Fruit fly (Drosophila melanogaster) whole organism, embryonic: ENCODE results near the gene Bet3.

Source experiments
- B-H2 ChIP-seq: fragments of 200-800 bp; sonication (Bioruptor generic); optimal IDR thresholded peaks from 2 replicates; lab custom pipeline; 2018; ENCODE audit warnings: missing biosample characterization, mild to moderate bottlenecking, missing genetic modification characterization
- Blimp-1 ChIP-seq: fragments of 200-800 bp; sonication (Bioruptor generic); optimal IDR thresholded peaks from 3 replicates; lab custom pipeline; 2018; ENCODE audit warnings: missing biosample characterization, missing genetic modification characterization, mild to moderate bottlenecking, moderate library complexity, missing genetic modification reagents
- BtbVII ChIP-seq: fragments of 200-800 bp; sonication (Bioruptor generic); optimal IDR thresholded peaks from 3 replicates; lab custom pipeline; 2017; ENCODE audit warnings: missing biosample characterization, mild to moderate bottlenecking, missing genetic modification characterization
- Bteb2 ChIP-seq: fragments of 200-800 bp; sonication (Bioruptor generic); optimal IDR thresholded peaks from 2 replicates; lab custom pipeline; 2016; ENCODE audit warnings: missing biosample characterization, missing genetic modification characterization
- CG10147 ChIP-seq: fragments of 200-800 bp; sonication (Bioruptor generic); optimal IDR thresholded peaks from 2 replicates; lab custom pipeline; 2019; ENCODE audit warnings: missing biosample characterization, mild to moderate bottlenecking, missing genetic modification characterization, moderate library complexity
- CG10959 ChIP-seq: fragments of 200-800 bp; sonication (Bioruptor generic); IDR thresholded peaks from 2 replicates; pipeline ENCODE4 v1.3.6; 2022; ENCODE audit warnings: missing biosample characterization, missing genetic modification characterization
- CG11723 ChIP-seq: fragments of 200-800 bp; sonication (Bioruptor generic); optimal IDR thresholded peaks from 2 replicates; lab custom pipeline; 2017; ENCODE audit warnings: missing biosample characterization, mild to moderate bottlenecking, missing genetic modification characterization
- CG12104 ChIP-seq: fragments of 200-800 bp; sonication (Bioruptor generic); optimal IDR thresholded peaks from 3 replicates; lab custom pipeline; 2016; ENCODE audit warnings: missing biosample characterization, missing genetic modification characterization
- CG12659 ChIP-seq: fragments of 200-800 bp; sonication (Bioruptor generic); optimal IDR thresholded peaks from 3 replicates; lab custom pipeline; 2017; ENCODE audit warnings: mild to moderate bottlenecking, missing biosample characterization, missing genetic modification reagents, missing genetic modification characterization
- CG13424 ChIP-seq: fragments of 200-800 bp; sonication (Bioruptor generic); optimal IDR thresholded peaks from 2 replicates; lab custom pipeline; 2019; ENCODE audit warnings: missing biosample characterization, mild to moderate bottlenecking, missing genetic modification characterization, moderate library complexity
- CG13775 ChIP-seq: fragments of 200-800 bp; sonication (Bioruptor generic); optimal IDR thresholded peaks from 3 replicates; lab custom pipeline; 2017; ENCODE audit warnings: missing biosample characterization, mild to moderate bottlenecking, missing genetic modification characterization
- CG1529 ChIP-seq: fragments of 200-800 bp; sonication (Bioruptor generic); optimal IDR thresholded peaks from 3 replicates; lab custom pipeline; 2018; ENCODE audit warnings: missing biosample characterization, missing genetic modification characterization
- CG16779 ChIP-seq: fragments of 200-800 bp; sonication (Bioruptor generic); IDR thresholded peaks from 2 replicates; pipeline ENCODE4 v1.3.6; 2022; ENCODE audit warnings: missing biosample characterization, missing genetic modification characterization
- CG17361 ChIP-seq: fragments of 200-800 bp; sonication (Bioruptor generic); IDR thresholded peaks from 3 replicates; pipeline ENCODE4 v1.3.6; 2022; ENCODE audit warnings: missing biosample characterization, missing genetic modification characterization
- CG2120 ChIP-seq: fragments of 200-800 bp; sonication (Bioruptor generic); optimal IDR thresholded peaks from 3 replicates; lab custom pipeline; 2016; ENCODE audit warnings: missing biosample characterization, missing genetic modification characterization
- CG2678 ChIP-seq: fragments of 200-800 bp; sonication (Bioruptor generic); optimal IDR thresholded peaks from 3 replicates; lab custom pipeline; 2019; ENCODE audit warnings: missing biosample characterization, mild to moderate bottlenecking, missing genetic modification characterization, moderate library complexity
- CG30403 ChIP-seq: fragments of 200-800 bp; sonication (Bioruptor generic); optimal IDR thresholded peaks from 3 replicates; lab custom pipeline; 2016; ENCODE audit warnings: missing biosample characterization, missing genetic modification characterization
- CG31441 ChIP-seq: fragments of 200-800 bp; sonication (Bioruptor generic); IDR thresholded peaks from 2 replicates; pipeline ENCODE4 v1.3.6; 2022; ENCODE audit warnings: missing biosample characterization, missing genetic modification characterization
- CG34224 ChIP-seq: fragments of 200-800 bp; sonication (Bioruptor generic); IDR thresholded peaks from 3 replicates; pipeline ENCODE4 v1.3.6; 2022; ENCODE audit warnings: missing biosample characterization, missing genetic modification characterization; ENCODE audit not compliant: partially characterized antibody
- CG3726 ChIP-seq: fragments of 200-800 bp; sonication (Bioruptor generic); IDR thresholded peaks from 3 replicates; pipeline ENCODE4, ENCODE4 v1.3.6; 2022; ENCODE audit warnings: missing biosample characterization, missing genetic modification characterization
- CG3995 ChIP-seq: fragments of 200-800 bp; sonication (Bioruptor generic); optimal IDR thresholded peaks from 3 replicates; lab custom pipeline; 2016; ENCODE audit warnings: missing biosample characterization, missing genetic modification characterization
- CG4360 ChIP-seq: fragments of 200-800 bp; sonication (Bioruptor generic); IDR thresholded peaks from 2 replicates; pipeline ENCODE4 v1.3.6; 2022; ENCODE audit warnings: missing biosample characterization, missing genetic modification characterization
- CG6765 ChIP-seq: fragments of 200-800 bp; sonication (Bioruptor generic); optimal IDR thresholded peaks from 3 replicates; lab custom pipeline; 2017; ENCODE audit warnings: missing biosample characterization, mild to moderate bottlenecking, missing genetic modification characterization
- CG7928 ChIP-seq: fragments of 200-800 bp; sonication (Bioruptor generic); optimal IDR thresholded peaks from 2 replicates; lab custom pipeline; 2017; ENCODE audit warnings: missing biosample characterization, mild to moderate bottlenecking, missing genetic modification characterization
- CG8388 ChIP-seq: fragments of 200-800 bp; sonication (Bioruptor generic); optimal IDR thresholded peaks from 2 replicates; lab custom pipeline; 2019; ENCODE audit warnings: missing biosample characterization, mild to moderate bottlenecking, missing genetic modification characterization, moderate library complexity
- CG8765 ChIP-seq: fragments of 200-800 bp; sonication (Bioruptor generic); IDR thresholded peaks from 2 replicates; pipeline ENCODE4 v1.3.6; 2022; ENCODE audit warnings: missing biosample characterization, missing genetic modification characterization
- Deaf1 ChIP-seq: fragments of 200-800 bp; optimal IDR thresholded peaks from 3 replicates; lab custom pipeline; 2019; ENCODE audit warnings: missing biosample characterization, mild to moderate bottlenecking, missing genetic modification characterization, moderate library complexity
- Dp ChIP-seq: fragments of 200-800 bp; sonication (Bioruptor generic); optimal IDR thresholded peaks from 2 replicates; lab custom pipeline; 2018; ENCODE audit warnings: missing biosample characterization, mild to moderate bottlenecking, missing genetic modification characterization, moderate library complexity
- E2f2 ChIP-seq: fragments of 200-800 bp; sonication (Bioruptor generic); IDR thresholded peaks from 2 replicates; pipeline ENCODE4 v1.3.6; 2022; ENCODE audit warnings: missing biosample characterization, missing genetic modification characterization
- Fer1 ChIP-seq: fragments of 200-800 bp; sonication (Bioruptor generic); optimal IDR thresholded peaks from 2 replicates; lab custom pipeline; 2017; ENCODE audit warnings: missing biosample characterization, mild to moderate bottlenecking, missing genetic modification characterization
- HLH3B ChIP-seq: fragments of 200-800 bp; sonication (Bioruptor generic); IDR thresholded peaks from 2 replicates; pipeline ENCODE4 v1.3.6; 2022; ENCODE audit warnings: missing biosample characterization, missing genetic modification characterization
- HmgD ChIP-seq: fragments of 200-800 bp; sonication (Bioruptor generic); optimal IDR thresholded peaks from 3 replicates; lab custom pipeline; 2016; ENCODE audit warnings: missing biosample characterization, missing genetic modification characterization
- Stat92E ChIP-seq, 3 experiments: fragments of >200 bp in 2 of 3; fragments of 200-800 bp in 1 of 3; sonication (Bioruptor generic) in 1 of 3; optimal IDR thresholded peaks; 2 replicates each; lab custom pipeline; 2017 to 2019; ENCODE audit warnings: missing biosample characterization in 3 of 3, missing genetic modification characterization in 3 of 3, mild to moderate bottlenecking in 1 of 3, moderate library complexity in 1 of 3
- Usf ChIP-seq: fragments of 200-800 bp; sonication (Bioruptor generic); optimal IDR thresholded peaks from 2 replicates; lab custom pipeline; 2017; ENCODE audit warnings: missing genotype, missing biosample characterization, missing genetic modification characterization
- bab2 ChIP-seq: fragments of 200-800 bp; sonication (Bioruptor generic); optimal IDR thresholded peaks from 2 replicates; lab custom pipeline; 2016; ENCODE audit warnings: missing biosample characterization, missing genetic modification characterization
- dysf ChIP-seq: fragments of 200-800 bp; sonication (Bioruptor generic); IDR thresholded peaks from 3 replicates; pipeline ENCODE4 v1.3.6; 2022; ENCODE audit warnings: missing biosample characterization, missing genetic modification characterization
- exex ChIP-seq: fragments of 200-800 bp; sonication (Bioruptor generic); optimal IDR thresholded peaks from 4 replicates; lab custom pipeline; 2018; ENCODE audit warnings: missing biosample characterization, mild to moderate bottlenecking, missing genetic modification characterization, moderate library complexity
- h ChIP-seq: fragments of >200 bp; optimal IDR thresholded peaks from 2 replicates; lab custom pipeline; 2017
- hb ChIP-seq: fragments of 200-800 bp; sonication (Bioruptor generic); IDR thresholded peaks from 3 replicates; pipeline ENCODE4 v1.3.6; 2022; ENCODE audit warnings: missing biosample characterization, missing genetic modification characterization; ENCODE audit not compliant: partially characterized antibody
- hkb ChIP-seq, 2 experiments: fragments of 200-800 bp in 1 of 2; fragments of >200 bp in 1 of 2; sonication (Bioruptor generic) in 1 of 2; IDR thresholded peaks in 1 of 2; optimal IDR thresholded peaks in 1 of 2; 2 replicates each; pipeline versions ENCODE4 v1.3.6 to Lab custom; 2017 to 2022; ENCODE audit warnings: missing biosample characterization in 1 of 2, missing genetic modification characterization in 1 of 2
- ind ChIP-seq: fragments of 200-800 bp; sonication (Bioruptor generic); optimal IDR thresholded peaks from 3 replicates; lab custom pipeline; 2016; ENCODE audit warnings: missing biosample characterization, missing genetic modification characterization
- mam ChIP-seq: fragments of 200-800 bp; sonication (Bioruptor generic); optimal IDR thresholded peaks from 3 replicates; lab custom pipeline; 2016; ENCODE audit warnings: missing biosample characterization, missing genetic modification characterization
- nerfin-1 ChIP-seq: fragments of 200-800 bp; sonication (Bioruptor generic); optimal IDR thresholded peaks from 3 replicates; lab custom pipeline; 2019; ENCODE audit warnings: missing biosample characterization, mild to moderate bottlenecking, missing genetic modification characterization, moderate library complexity
- pho ChIP-seq: fragments of 200-800 bp; sonication (Bioruptor generic); optimal IDR thresholded peaks from 2 replicates; lab custom pipeline; 2016; ENCODE audit warnings: missing biosample characterization, missing genetic modification characterization
- phol ChIP-seq: fragments of 200-800 bp; sonication (Bioruptor generic); optimal IDR thresholded peaks from 3 replicates; lab custom pipeline; 2018; ENCODE audit warnings: missing biosample characterization, mild to moderate bottlenecking, missing genetic modification characterization, moderate library complexity
- row ChIP-seq: fragments of 200-800 bp; sonication (Bioruptor generic); IDR thresholded peaks from 3 replicates; pipeline ENCODE4 v1.3.6; 2022; ENCODE audit warnings: missing biosample characterization, missing genetic modification characterization
- run ChIP-seq: fragments of 200-800 bp; sonication (Bioruptor generic); optimal IDR thresholded peaks from 3 replicates; lab custom pipeline; 2018; ENCODE audit warnings: missing biosample characterization, mild to moderate bottlenecking, missing genetic modification characterization
- sens ChIP-seq: fragments of 200-800 bp; sonication (Bioruptor generic); peaks from one replicate; lab custom pipeline; 2016; ENCODE audit warnings: missing biosample characterization, missing genetic modification characterization
- slp2 ChIP-seq: fragments of 200-800 bp; sonication (Bioruptor generic); optimal IDR thresholded peaks from 2 replicates; lab custom pipeline; 2016; ENCODE audit warnings: missing biosample characterization, missing genetic modification characterization
- tx ChIP-seq: fragments of 200-800 bp; sonication (Bioruptor generic); optimal IDR thresholded peaks from 2 replicates; lab custom pipeline; 2016; ENCODE audit warnings: missing biosample characterization, missing genetic modification characterization
- wor ChIP-seq: fragments of 200-800 bp; sonication (Bioruptor generic); IDR thresholded peaks from 2 replicates; pipeline ENCODE4 v1.3.6; 2022; ENCODE audit warnings: missing biosample characterization, missing genetic modification characterization
- yki ChIP-seq: fragments of >200 bp; optimal IDR thresholded peaks from 3 replicates; lab custom pipeline; 2018

Bet3 gene

DNA sequence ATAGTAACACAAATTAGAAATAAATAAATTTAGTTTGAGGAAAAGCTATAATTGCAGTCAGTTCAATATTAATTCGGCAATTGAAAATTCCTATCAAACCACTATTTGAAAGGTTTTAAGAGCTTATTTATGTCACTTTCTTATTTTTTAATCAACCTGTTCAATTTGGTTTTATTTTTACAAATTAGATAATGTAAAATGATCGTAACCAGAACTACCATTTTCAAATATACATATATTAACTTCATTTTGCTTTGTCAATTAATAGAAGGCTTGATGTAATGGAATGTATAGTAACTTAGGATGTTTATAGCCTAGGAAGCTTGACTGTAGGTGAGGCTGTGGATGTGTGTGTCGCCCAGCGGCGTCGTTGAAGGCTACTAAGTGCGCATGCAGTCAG, 24.5 kb upstream of the Bet3 start (continued):
- TF ChIP-seq CG12659 (peak; percentile 41), slp2 (GFP tag; lab: Kevin White, UChicago) (no peak), CG8765 (no peak), Deaf1 (tag; lab: Kevin White, UChicago) (no peak), CG17361 (GFP tag; lab: Robert Waterston, UW) (peak; percentile 42; the same call in 1 of the 3 replicates), run (tag; lab: Kevin White, UChicago) (no peak), nerfin-1 (tag; lab: Kevin White, UChicago) (peak; percentile 34), CG11723 (no peak), CG3726 (no peak), HLH3B (GFP tag; lab: Robert Waterston, UW) (no peak), dysf (GFP tag; lab: Robert Waterston, UW) (no peak), E2f2 (GFP tag; lab: Robert Waterston, UW) (no peak), row (GFP tag; lab: Robert Waterston, UW) (peak; percentile 51; the same call in 2 of the 3 replicates), yki (lab: Kevin White, UChicago) (no peak), hb (GFP tag; lab: Robert Waterston, UW) (no peak), CG31441 (GFP tag; lab: Robert Waterston, UW) (peak; percentile 51; the same call in 1 of the 2 replicates), CG7928 (no peak), hkb (optimal IDR thresholded peaks at IDR 0.05; lab: Kevin White, UChicago) (no peak), hkb (GFP tag; IDR thresholded peaks at IDR 0.05; lab: Robert Waterston, UW) (no peak), wor (GFP tag; lab: Robert Waterston, UW) (no peak), Stat92E (GFP tag; optimal IDR thresholded peaks at IDR 0.05; lab: Kevin White, UChicago) (no peak), CG13775 (GFP tag; lab: Kevin White, UChicago) (peak; percentile 15), CG8388 (GFP tag; lab: Kevin White, UChicago) (no peak), Usf (no peak), tx (GFP tag; lab: Kevin White, UChicago) (no peak), mam (GFP tag; lab: Kevin White, UChicago) (no peak), HmgD (no peak), pho (peak; percentile 25), exex (tag; lab: Kevin White, UChicago) (no peak), CG13424 (tag; lab: Kevin White, UChicago) (peak; percentile 59), CG6765 (GFP tag; lab: Kevin White, UChicago) (peak; percentile 29), CG12104 (GFP tag; lab: Kevin White, UChicago) (no peak), CG16779 (GFP tag; lab: Robert Waterston, UW) (no peak), CG2678 (tag; lab: Kevin White, UChicago) (peak; percentile 75), h (lab: Kevin White, UChicago) (no peak), Fer1 (GFP tag; lab: Kevin White, UChicago) (peak; percentile 42), ind (GFP tag; lab: Kevin White, UChicago) (no peak), BtbVII (no peak), CG3995 (GFP tag; lab: Kevin White, UChicago) (no peak), CG4360 (no peak), CG1529 (GFP tag; lab: Kevin White, UChicago) (no peak), sens (GFP tag; lab: Kevin White, UChicago) (peak; percentile 73), CG34224 (no peak), CG10147 (peak; percentile 34), Blimp-1 (GFP tag; lab: Kevin White, UChicago) (peak; percentile 13), bab2 (GFP tag; lab: Kevin White, UChicago) (no peak), phol (tag; lab: Kevin White, UChicago) (peak; percentile 39), B-H2 (GFP tag; lab: Kevin White, UChicago) (no peak), Bteb2 (no peak), CG30403 (GFP tag; lab: Kevin White, UChicago) (peak; percentile 45), CG2120 (peak; percentile 47), Dp (GFP tag; lab: Kevin White, UChicago) (no peak), CG10959 (GFP tag; lab: Robert Waterston, UW) (no peak)
